Worm (Caenorhabditis elegans): ENCODE data around the gene sqv-3.

The sqv-3 gene

ce11 chrIII:9752852-9753251 is 27.3 kb downstream of the sqv-3 start, which contains the start of gene ech-6:
Gene ech-6, minus strand, starts transcription at chrIII:9752883.
- peak in 1 of 2 experiments; percentile 60 for TF ChIP-seq lsy-2 (tag; optimal IDR thresholded peaks at IDR 0.05)
- TF ChIP-seq sma-3 (GFP tag; optimal IDR thresholded peaks at IDR 0.05), result peak; percentile 44
- peak; percentile 84 for TF ChIP-seq sma-9 (GFP tag; optimal IDR thresholded peaks at IDR 0.05)
- TF ChIP-seq sma-9 (tag; optimal IDR thresholded peaks at IDR 0.05), result no peak
- TF ChIP-seq ama-1 (optimal IDR thresholded peaks at IDR 0.05), result peak; percentile 18
- no peak for TF ChIP-seq lin-11 (tag; optimal IDR thresholded peaks at IDR 0.05)
- TF ChIP-seq alr-1 (tag; optimal IDR thresholded peaks at IDR 0.05), result no peak
- TF ChIP-seq nhr-77 (tag; optimal IDR thresholded peaks at IDR 0.05), result no peak
- TF ChIP-seq crh-2 (tag; optimal IDR thresholded peaks at IDR 0.05), result peak; percentile 73
- TF ChIP-seq nhr-129 (tag; optimal IDR thresholded peaks at IDR 0.05), result peak; percentile 45
- TF ChIP-seq C34F6.9 (tag; optimal IDR thresholded peaks at IDR 0.05), result peak; percentile 52
- TF ChIP-seq fos-1 (tag; optimal IDR thresholded peaks at IDR 0.05), result no peak
- TF ChIP-seq unc-55 (GFP tag; optimal IDR thresholded peaks at IDR 0.05), result peak; percentile 10

ce11 chrIII:9751074-9751473 is 29.1 kb downstream of the sqv-3 start, which contains the start of gene T05G5.5:
Gene T05G5.5, minus strand, starts transcription at chrIII:9751432.
- TF ChIP-seq mab-5 (tag; optimal IDR thresholded peaks at IDR 0.05) (no peak), egl-27 (tag; optimal IDR thresholded peaks at IDR 0.05) (no peak), nhr-77 (tag; optimal IDR thresholded peaks at IDR 0.05) (no peak), lsy-2 (tag; optimal IDR thresholded peaks at IDR 0.05) (no peak), elt-1 (tag; optimal IDR thresholded peaks at IDR 0.05) (no peak), mdl-1 (tag; optimal IDR thresholded peaks at IDR 0.05) (no peak), ceh-16 (tag; optimal IDR thresholded peaks at IDR 0.05) (no peak), gmeb-1 (tag; optimal IDR thresholded peaks at IDR 0.05) (no peak), zag-1 (tag; optimal IDR thresholded peaks at IDR 0.05) (no peak), nhr-11 (tag; optimal IDR thresholded peaks at IDR 0.05) (no peak)

- TF ChIP-seq nhr-21 (tag; optimal IDR thresholded peaks at IDR 0.05) (no peak), aly-2 (tag; optimal IDR thresholded peaks at IDR 0.05) (no peak), nhr-77 (tag; optimal IDR thresholded peaks at IDR 0.05) (no peak), lin-13 (GFP tag; optimal IDR thresholded peaks at IDR 0.05) (no peak), unc-39 (tag; optimal IDR thresholded peaks at IDR 0.05) (no peak), mbf-1 (tag; optimal IDR thresholded peaks at IDR 0.05) (no peak), Y55F3AM.14 (GFP tag; optimal IDR thresholded peaks at IDR 0.05) (no peak)
Measured at ce11 chrIII:9748694-9749093, 31.5 kb downstream of the sqv-3 start, which contains the start of gene T05G5.4. Gene T05G5.4, plus strand, starts transcription at chrIII:9748934.

- TF ChIP-seq egl-27 (tag; optimal IDR thresholded peaks at IDR 0.05), result no peak
- peak; percentile 25 for TF ChIP-seq fos-1 (tag; optimal IDR thresholded peaks at IDR 0.05)
- TF ChIP-seq peb-1 (tag; optimal IDR thresholded peaks at IDR 0.05), result no peak
- TF ChIP-seq ceh-16 (tag; optimal IDR thresholded peaks at IDR 0.05), result no peak
- no peak for TF ChIP-seq nhr-12 (tag; optimal IDR thresholded peaks at IDR 0.05)
- TF ChIP-seq nhr-23 (tag; optimal IDR thresholded peaks at IDR 0.05), result no peak
- peak in 1 of 2 experiments; percentile 66 for TF ChIP-seq lsy-2 (tag; optimal IDR thresholded peaks at IDR 0.05)
- peak; percentile 78 for TF ChIP-seq nhr-129 (tag; optimal IDR thresholded peaks at IDR 0.05)
- TF ChIP-seq lin-13 (GFP tag; optimal IDR thresholded peaks at IDR 0.05), result peak; percentile 0
- TF ChIP-seq gmeb-1 (tag; optimal IDR thresholded peaks at IDR 0.05), result peak; percentile 83
- peak; percentile 32 for TF ChIP-seq C34F6.9 (tag; optimal IDR thresholded peaks at IDR 0.05)
- no peak for TF ChIP-seq mbf-1 (tag; optimal IDR thresholded peaks at IDR 0.05)
- TF ChIP-seq ZK546.5 (tag; optimal IDR thresholded peaks at IDR 0.05), result no peak
- TF ChIP-seq unc-55 (GFP tag; optimal IDR thresholded peaks at IDR 0.05), result peak; percentile 77
- no peak for TF ChIP-seq ztf-4 (tag; optimal IDR thresholded peaks at IDR 0.05)
Measured at ce11 chrIII:9747133-9747532, 33.0 kb downstream of the sqv-3 start, which contains the start of the genes iff-1 and cdk-1. Gene iff-1, minus strand, starts transcription at chrIII:9747193. Gene cdk-1, plus strand, starts transcription at chrIII:9747472.

ce11 chrIII:9746665-9747064 is 33.5 kb downstream of the sqv-3 start:
- TF ChIP-seq ZK546.5 (tag; optimal IDR thresholded peaks at IDR 0.05) (no peak), nhr-6 (tag; optimal IDR thresholded peaks at IDR 0.05) (no peak), nhr-21 (tag; optimal IDR thresholded peaks at IDR 0.05) (no peak), sem-4 (tag; optimal IDR thresholded peaks at IDR 0.05) (no peak), Y55F3AM.14 (GFP tag; optimal IDR thresholded peaks at IDR 0.05) (no peak), lsy-2 (tag; optimal IDR thresholded peaks at IDR 0.05) (no peak), unc-39 (tag; optimal IDR thresholded peaks at IDR 0.05) (no peak), egl-27 (tag; optimal IDR thresholded peaks at IDR 0.05) (no peak), nhr-129 (tag; optimal IDR thresholded peaks at IDR 0.05) (no peak), nhr-12 (tag; optimal IDR thresholded peaks at IDR 0.05) (no peak), skn-1 (tag; optimal IDR thresholded peaks at IDR 0.05) (no peak), ztf-11 (tag; optimal IDR thresholded peaks at IDR 0.05) (no peak), nhr-77 (tag; optimal IDR thresholded peaks at IDR 0.05) (no peak), unc-62 (GFP tag; optimal IDR thresholded peaks at IDR 0.05) (no peak), ztf-1 (GFP tag; conservative IDR thresholded peaks at IDR 0.05) (no peak), C34F6.9 (tag; optimal IDR thresholded peaks at IDR 0.05) (no peak), snpc-4 (tag; optimal IDR thresholded peaks at IDR 0.05) (no peak), peb-1 (tag; optimal IDR thresholded peaks at IDR 0.05) (no peak)
